Worm (Caenorhabditis elegans) whole organism, young adult: ENCODE results near the gene Y43B11AR.1.

Experiments used
- B0019.2 ChIP-seq: fragments of 200-800 bp; sonication (Bioruptor generic); conservative IDR thresholded peaks from 2 replicates; pipeline ENCODE4 v1.3.6; 2022; ENCODE audit warnings: missing genetic modification reagents, missing genetic modification characterization, missing compliant biosample characterization
- C06A6.2 ChIP-seq: fragments of 200-800 bp; sonication (Bioruptor generic); conservative IDR thresholded peaks from 2 replicates; pipeline ENCODE4 v1.3.6; 2022; ENCODE audit warnings: missing genetic modification characterization, missing compliant biosample characterization
- D2030.7 ChIP-seq: fragments of 200-800 bp; sonication (Bioruptor generic); IDR thresholded peaks from 2 replicates; pipeline ENCODE4 v1.3.6; 2022; ENCODE audit warnings: missing genetic modification reagents, missing genetic modification characterization, missing compliant biosample characterization
- F10E7.11 ChIP-seq: sonication (generic microtip); optimal IDR thresholded peaks from 2 replicates; lab custom pipeline; 2017; ENCODE audit warnings: mild to moderate bottlenecking, missing genetic modification characterization, moderate library complexity, missing compliant biosample characterization
- F22D6.2 ChIP-seq: sonication (generic microtip); optimal IDR thresholded peaks from 2 replicates; lab custom pipeline; 2016; ENCODE audit warnings: mild to moderate bottlenecking, missing genetic modification characterization, missing compliant biosample characterization
- F23B12.7 ChIP-seq: sonication (generic microtip); optimal IDR thresholded peaks from 2 replicates; lab custom pipeline; 2017; ENCODE audit warnings: missing genetic modification characterization, mild to moderate bottlenecking, missing compliant biosample characterization, antibody characterized with exemption, moderate library complexity; ENCODE audit not compliant: insufficient read depth
- F37B4.10 ChIP-seq: fragments of 200-800 bp; sonication (Bioruptor generic); IDR thresholded peaks from 2 replicates; pipeline ENCODE4 v1.3.6; 2022; ENCODE audit warnings: missing genetic modification characterization, missing compliant biosample characterization
- F49E8.2 ChIP-seq: sonication (generic microtip); optimal IDR thresholded peaks from 3 replicates; lab custom pipeline; 2017; ENCODE audit warnings: missing genetic modification characterization, mild to moderate bottlenecking, missing compliant biosample characterization, antibody characterized with exemption, moderate library complexity; ENCODE audit not compliant: insufficient read depth
- F52B5.7 ChIP-seq: sonication (generic microtip); optimal IDR thresholded peaks from 2 replicates; lab custom pipeline; 2016; ENCODE audit warnings: mild to moderate bottlenecking, missing genetic modification characterization, missing compliant biosample characterization
- F55B11.4 ChIP-seq: sonication (generic microtip); optimal IDR thresholded peaks from 2 replicates; lab custom pipeline; 2016; ENCODE audit warnings: missing compliant biosample characterization, missing genetic modification characterization, borderline replicate concordance; ENCODE audit not compliant: insufficient read depth
- F57A8.1 ChIP-seq: fragments of 200-800 bp; sonication (Bioruptor generic); optimal IDR thresholded peaks from 2 replicates; lab custom pipeline; 2018; ENCODE audit warnings: mild to moderate bottlenecking, missing genetic modification characterization, moderate library complexity, missing compliant biosample characterization
- K11D2.4 ChIP-seq: fragments of 200-800 bp; sonication (Bioruptor generic); IDR thresholded peaks from 2 replicates; pipeline ENCODE4 v1.3.6; 2022; ENCODE audit warnings: missing genetic modification reagents, missing genetic modification characterization, missing compliant biosample characterization
- Y67H2A.10 ChIP-seq: fragments of 200-800 bp; sonication (Bioruptor generic); conservative IDR thresholded peaks from 2 replicates; pipeline ENCODE4 v1.3.6; 2022; ENCODE audit warnings: missing genetic modification reagents, missing genetic modification characterization, missing compliant biosample characterization
- athp-1 ChIP-seq: sonication (generic microtip); optimal IDR thresholded peaks from 2 replicates; lab custom pipeline; 2017; ENCODE audit warnings: mild to moderate bottlenecking, missing genetic modification characterization, missing compliant biosample characterization
- attf-5 ChIP-seq: fragments of 200-800 bp; sonication (Bioruptor generic); optimal IDR thresholded peaks from 2 replicates; lab custom pipeline; 2018; ENCODE audit warnings: mild to moderate bottlenecking, missing genetic modification characterization, missing compliant biosample characterization
- attf-6 ChIP-seq: fragments of 200-800 bp; sonication (Bioruptor generic); IDR thresholded peaks from 2 replicates; pipeline ENCODE4 v1.3.6; 2022; ENCODE audit warnings: missing genetic modification reagents, missing genetic modification characterization, missing compliant biosample characterization
- bed-1 ChIP-seq: fragments of 200-800 bp; sonication (Bioruptor generic); IDR thresholded peaks from 2 replicates; pipeline ENCODE4 v1.3.6; 2022; ENCODE audit warnings: missing genetic modification reagents, missing genetic modification characterization, missing compliant biosample characterization
- bed-2 ChIP-seq: fragments of 200-800 bp; sonication (Bioruptor generic); IDR thresholded peaks from 2 replicates; pipeline ENCODE4 v1.3.6; 2022; ENCODE audit warnings: missing genetic modification reagents, missing genetic modification characterization, missing compliant biosample characterization
- ceh-40 ChIP-seq: fragments of 200-800 bp; sonication (Bioruptor generic); IDR thresholded peaks from 2 replicates; pipeline ENCODE4 v1.3.6; 2022; ENCODE audit warnings: missing genetic modification characterization, missing compliant biosample characterization
- ceh-58 ChIP-seq: fragments of 200-800 bp; sonication (Bioruptor generic); IDR thresholded peaks from 2 replicates; pipeline ENCODE4 v1.3.6; 2022; ENCODE audit warnings: missing genetic modification characterization, missing compliant biosample characterization
- dpl-1 ChIP-seq: fragments of 150-350 bp; optimal IDR thresholded peaks from 2 replicates; lab custom pipeline; 2014; ENCODE audit warnings: missing biosample characterization, missing genetic modification reagents, missing genetic modification characterization
- efl-1 ChIP-seq: fragments of 150-350 bp; optimal IDR thresholded peaks from 2 replicates; lab custom pipeline; 2014; ENCODE audit warnings: missing biosample characterization, missing genetic modification reagents, missing genetic modification characterization
- egrh-3 ChIP-seq: fragments of 200-800 bp; sonication (Bioruptor generic); IDR thresholded peaks from 2 replicates; pipeline ENCODE4 v1.3.6; 2022; ENCODE audit warnings: missing genetic modification reagents, missing genetic modification characterization, missing compliant biosample characterization
- ets-4 ChIP-seq: fragments of 200-800 bp; sonication (Bioruptor generic); optimal IDR thresholded peaks from 2 replicates; lab custom pipeline; 2018; ENCODE audit warnings: mild to moderate bottlenecking, missing genetic modification characterization, missing compliant biosample characterization
- hrde-1 ChIP-seq: sonication (generic microtip); optimal IDR thresholded peaks from 2 replicates; lab custom pipeline; 2016; ENCODE audit warnings: missing genetic modification characterization, mild to moderate bottlenecking, missing compliant biosample characterization, moderate library complexity, missing genotype, missing genetic modification reagents, borderline replicate concordance
- hsf-1 ChIP-seq: fragments of 200-800 bp; sonication (Bioruptor generic); IDR thresholded peaks from 2 replicates; pipeline ENCODE4 v1.3.6; 2022; ENCODE audit warnings: missing genetic modification reagents, missing genetic modification characterization, missing compliant biosample characterization
- let-607 ChIP-seq, 2 experiments: fragments of 200-800 bp in 1 of 2; sonication (Bioruptor generic) in 1 of 2; sonication (generic microtip) in 1 of 2; optimal IDR thresholded peaks; 2 replicates each; lab custom pipeline; 2016 to 2018; ENCODE audit warnings: mild to moderate bottlenecking in 2 of 2, missing compliant biosample characterization in 2 of 2, missing genetic modification characterization in 2 of 2, moderate library complexity in 2 of 2, missing genotype in 1 of 2
- lin-40 ChIP-seq: sonication (generic microtip); optimal IDR thresholded peaks from 2 replicates; lab custom pipeline; 2016; ENCODE audit warnings: missing genetic modification characterization, mild to moderate bottlenecking, missing compliant biosample characterization, missing genotype, missing genetic modification reagents
- lir-1 ChIP-seq: fragments of 200-800 bp; sonication (Bioruptor generic); conservative IDR thresholded peaks from 2 replicates; pipeline ENCODE4 v1.3.6; 2022; ENCODE audit warnings: missing genetic modification reagents, missing genetic modification characterization, missing compliant biosample characterization
- madf-10 ChIP-seq: sonication (generic microtip); optimal IDR thresholded peaks from 2 replicates; lab custom pipeline; 2016; ENCODE audit warnings: mild to moderate bottlenecking, missing genetic modification characterization, missing compliant biosample characterization
- madf-8 ChIP-seq: fragments of 200-800 bp; sonication (Bioruptor generic); conservative IDR thresholded peaks from 2 replicates; pipeline ENCODE4 v1.3.6; 2022; ENCODE audit warnings: missing genetic modification reagents, missing genetic modification characterization, missing compliant biosample characterization
- mxl-1 ChIP-seq: sonication (generic microtip); optimal IDR thresholded peaks from 2 replicates; lab custom pipeline; 2016; ENCODE audit warnings: missing genetic modification characterization, missing compliant biosample characterization
- nfya-2 ChIP-seq: fragments of 200-800 bp; sonication (Bioruptor generic); IDR thresholded peaks from 2 replicates; pipeline ENCODE4 v1.3.6; 2022; ENCODE audit warnings: missing genetic modification reagents, missing genetic modification characterization, missing compliant biosample characterization
- nhr-80 ChIP-seq: sonication (generic microtip); optimal IDR thresholded peaks from 2 replicates; lab custom pipeline; 2016; ENCODE audit warnings: missing genetic modification characterization, missing compliant biosample characterization
- pbrm-1 ChIP-seq: fragments of 200-800 bp; sonication (Bioruptor generic); IDR thresholded peaks from 2 replicates; pipeline ENCODE4 v1.3.6; 2022; ENCODE audit warnings: missing genetic modification reagents, missing genetic modification characterization, missing compliant biosample characterization
- rec-8 ChIP-seq, 2 experiments: sonication (generic microtip); optimal IDR thresholded peaks; 2 replicates each; lab custom pipeline; 2016; ENCODE audit warnings: mild to moderate bottlenecking in 2 of 2, missing genetic modification characterization in 2 of 2, missing genetic modification reagents in 2 of 2, missing genotype in 2 of 2, missing biosample characterization in 1 of 2, missing compliant biosample characterization in 1 of 2, moderate library complexity in 1 of 2
- repo-1 ChIP-seq: sonication (generic microtip); optimal IDR thresholded peaks from 2 replicates; lab custom pipeline; 2017; ENCODE audit warnings: mild to moderate bottlenecking, missing genetic modification characterization, missing compliant biosample characterization
- rpc-1 ChIP-seq, 2 experiments: fragments of 150-350 bp in 1 of 2; sonication (generic microtip) in 1 of 2; optimal IDR thresholded peaks; 2 replicates each; lab custom pipeline; 2014 to 2018; ENCODE audit warnings: missing biosample characterization in 1 of 2, missing genetic modification characterization in 1 of 2, missing genetic modification reagents in 1 of 2, missing genotype in 1 of 2
- sdz-38 ChIP-seq: sonication (generic microtip); optimal IDR thresholded peaks from 2 replicates; lab custom pipeline; 2016; ENCODE audit warnings: missing genotype, missing genetic modification characterization, missing compliant biosample characterization
- sea-2 ChIP-seq: fragments of 200-800 bp; sonication (Bioruptor generic); IDR thresholded peaks from 2 replicates; pipeline ENCODE4 v1.3.6; 2022; ENCODE audit warnings: missing genetic modification characterization, missing compliant biosample characterization
- snpc-1.3 ChIP-seq: sonication (generic microtip); optimal IDR thresholded peaks from 2 replicates; lab custom pipeline; 2017; ENCODE audit warnings: missing genetic modification characterization, mild to moderate bottlenecking, missing compliant biosample characterization, antibody characterized with exemption, moderate library complexity, missing genotype, missing genetic modification reagents; ENCODE audit not compliant: insufficient read depth
- somi-1 ChIP-seq: fragments of 200-800 bp; sonication (Bioruptor generic); optimal IDR thresholded peaks from 2 replicates; lab custom pipeline; 2018; ENCODE audit warnings: mild to moderate bottlenecking, missing genetic modification characterization, missing compliant biosample characterization
- sptf-2 ChIP-seq: fragments of 200-800 bp; sonication (Bioruptor generic); optimal IDR thresholded peaks from 2 replicates; lab custom pipeline; 2018; ENCODE audit warnings: mild to moderate bottlenecking, missing genetic modification characterization, missing compliant biosample characterization
- tbp1 ChIP-seq: fragments of 200-800 bp; sonication (Bioruptor generic); optimal IDR thresholded peaks from 2 replicates; lab custom pipeline; 2018; ENCODE audit warnings: mild to moderate bottlenecking, missing genetic modification characterization, missing compliant biosample characterization
- unc-62 ChIP-seq: fragments of 150-350 bp; optimal IDR thresholded peaks from 2 replicates; lab custom pipeline; 2014; ENCODE audit warnings: missing biosample characterization, missing genetic modification reagents, missing genetic modification characterization
- zim-3 ChIP-seq: sonication (generic microtip); optimal IDR thresholded peaks from 2 replicates; lab custom pipeline; 2017; ENCODE audit warnings: mild to moderate bottlenecking, missing genetic modification characterization, moderate library complexity, missing compliant biosample characterization
- ztf-26 ChIP-seq: sonication (generic microtip); optimal IDR thresholded peaks from 2 replicates; lab custom pipeline; 2017; ENCODE audit warnings: missing genetic modification characterization, missing compliant biosample characterization

The Y43B11AR.1 gene

ce11 chrIV:7084632-7085160 lies 3.4 kb downstream of the Y43B11AR.1 start, which contains the start of gene rps-4 (continued):
- TF ChIP-seq ztf-26 (tag; lab: Kevin White, UChicago) (peak; percentile 19), let-607 (tag; optimal IDR thresholded peaks at IDR 0.05; lab: Kevin White, UChicago) (peak; percentile 52 to 90), F52B5.7 (tag; lab: Kevin White, UChicago) (no peak), unc-62 (GFP tag; lab: Kevin White, UChicago) (no peak), sdz-38 (no peak), sea-2 (GFP tag; lab: Robert Waterston, UW) (no peak), hsf-1 (GFP tag; lab: Robert Waterston, UW) (no peak), snpc-1.3 (tag; lab: Kevin White, UChicago) (peak; percentile 81), nhr-80 (tag; lab: Kevin White, UChicago) (peak; percentile 62), Y67H2A.10 (GFP tag; lab: Robert Waterston, UW) (0 out of 2 replicates have a peak, but pooled peaks have one; percentile 35), D2030.7 (GFP tag; lab: Robert Waterston, UW) (peak; percentile 64), F10E7.11 (tag; lab: Kevin White, UChicago) (no peak), B0019.2 (GFP tag; lab: Robert Waterston, UW) (no peak), ceh-58 (GFP tag; lab: Robert Waterston, UW) (no peak), madf-8 (GFP tag; lab: Robert Waterston, UW) (peak; percentile 54), ets-4 (GFP tag; lab: Kevin White, UChicago) (no peak), lir-1 (GFP tag; lab: Robert Waterston, UW) (0 out of 2 replicates have a peak, but pooled peaks have one; percentile 45), F57A8.1 (GFP tag; lab: Kevin White, UChicago) (no peak), efl-1 (peak; percentile 52), zim-3 (tag; lab: Kevin White, UChicago) (no peak), somi-1 (GFP tag; lab: Kevin White, UChicago) (peak; percentile 24), C06A6.2 (GFP tag; lab: Robert Waterston, UW) (0 out of 2 replicates have a peak, but pooled peaks have one; percentile 33), rec-8 (tag; optimal IDR thresholded peaks at IDR 0.05; lab: Kevin White, UChicago) (no peak), K11D2.4 (GFP tag; lab: Robert Waterston, UW) (peak; percentile 56; the same call in 1 of the 2 replicates), rpc-1 (optimal IDR thresholded peaks at IDR 0.05; lab: Kevin White, UChicago) (no peak), rpc-1 (tag; optimal IDR thresholded peaks at IDR 0.05; lab: Kevin White, UChicago) (no peak), lin-40 (peak; percentile 71), pbrm-1 (peak; percentile 79), F22D6.2 (tag; lab: Kevin White, UChicago) (no peak), sptf-2 (GFP tag; lab: Kevin White, UChicago) (no peak), tbp1 (GFP tag; lab: Kevin White, UChicago) (peak; percentile 66), mxl-1 (tag; lab: Kevin White, UChicago) (no peak), attf-6 (GFP tag; lab: Robert Waterston, UW) (no peak), madf-10 (tag; lab: Kevin White, UChicago) (peak; percentile 58), repo-1 (tag; lab: Kevin White, UChicago) (no peak), F23B12.7 (peak; percentile 90), hrde-1 (tag; lab: Kevin White, UChicago) (peak; percentile 45), dpl-1 (GFP tag; lab: Kevin White, UChicago) (peak; percentile 47), F37B4.10 (GFP tag; lab: Robert Waterston, UW) (no peak), F49E8.2 (tag; lab: Kevin White, UChicago) (peak; percentile 74), bed-1 (GFP tag; lab: Robert Waterston, UW) (no peak), athp-1 (tag; lab: Kevin White, UChicago) (peak; percentile 42), F55B11.4 (tag; lab: Kevin White, UChicago) (no peak), nfya-2 (GFP tag; lab: Robert Waterston, UW) (no peak), bed-2 (no peak), attf-5 (GFP tag; lab: Kevin White, UChicago) (peak; percentile 87), ceh-40 (GFP tag; lab: Robert Waterston, UW) (no peak), egrh-3 (GFP tag; lab: Robert Waterston, UW) (no peak)
